Worm (Caenorhabditis elegans) whole organism, L2 larva: ENCODE measurements around the gene F22E5.7.

ENCODE experiments used
- C34F6.9 ChIP-seq: fragments of 150-350 bp; optimal IDR thresholded peaks from 2 replicates; lab custom pipeline; 2014; ENCODE audit warnings: missing biosample characterization, missing genetic modification characterization
- R02D3.7 ChIP-seq: fragments of 150-350 bp; optimal IDR thresholded peaks from 2 replicates; lab custom pipeline; 2014; ENCODE audit warnings: missing biosample characterization, missing genetic modification characterization
- ZK546.5 ChIP-seq: sonication (generic microtip); optimal IDR thresholded peaks from 2 replicates; lab custom pipeline; 2017; ENCODE audit warnings: missing biosample characterization, missing genetic modification characterization
- alr-1 ChIP-seq: fragments of 150-350 bp; optimal IDR thresholded peaks from 2 replicates; lab custom pipeline; 2014; ENCODE audit warnings: missing biosample characterization, missing genetic modification characterization
- aly-2 ChIP-seq: fragments of 150-350 bp; optimal IDR thresholded peaks from 2 replicates; lab custom pipeline; 2014; ENCODE audit warnings: missing biosample characterization, missing genetic modification characterization
- ceh-82 ChIP-seq: fragments of 150-350 bp; optimal IDR thresholded peaks from 2 replicates; lab custom pipeline; 2014; ENCODE audit warnings: missing biosample characterization, missing genetic modification characterization
- crh-2 ChIP-seq: sonication (generic microtip); optimal IDR thresholded peaks from 2 replicates; lab custom pipeline; 2017; ENCODE audit warnings: missing biosample characterization, missing genetic modification characterization
- dmd-4 ChIP-seq: sonication (generic microtip); optimal IDR thresholded peaks from 2 replicates; lab custom pipeline; 2017; ENCODE audit warnings: missing biosample characterization, missing genetic modification characterization
- egl-27 ChIP-seq: sonication (generic microtip); optimal IDR thresholded peaks from 3 replicates; lab custom pipeline; 2017; ENCODE audit warnings: missing biosample characterization, missing genetic modification reagents, missing genetic modification characterization
- elt-1 ChIP-seq: fragments of 150-350 bp; optimal IDR thresholded peaks from 2 replicates; lab custom pipeline; 2014; ENCODE audit warnings: missing biosample characterization, missing genetic modification characterization
- elt-3 ChIP-seq: sonication (generic microtip); optimal IDR thresholded peaks from 2 replicates; lab custom pipeline; 2017; ENCODE audit warnings: missing biosample characterization, missing genetic modification characterization
- fos-1 ChIP-seq: fragments of 150-350 bp; optimal IDR thresholded peaks from 2 replicates; lab custom pipeline; 2014; ENCODE audit warnings: missing biosample characterization, missing genetic modification characterization
- lin-13 ChIP-seq: fragments of 150-350 bp; optimal IDR thresholded peaks from 2 replicates; lab custom pipeline; 2014; ENCODE audit warnings: missing biosample characterization, missing genetic modification reagents, missing genetic modification characterization
- lin-39 ChIP-seq: fragments of 150-350 bp; optimal IDR thresholded peaks from 2 replicates; lab custom pipeline; 2014; ENCODE audit warnings: missing biosample characterization, missing genetic modification reagents, missing genetic modification characterization
- lsy-2 ChIP-seq, 2 experiments: fragments of 150-350 bp in 1 of 2; sonication (generic microtip) in 1 of 2; optimal IDR thresholded peaks; 2 replicates each; lab custom pipeline; 2014 to 2017; ENCODE audit warnings: missing biosample characterization in 2 of 2, missing genetic modification characterization in 2 of 2
- mab-5 ChIP-seq: fragments of 150-350 bp; optimal IDR thresholded peaks from 2 replicates; lab custom pipeline; 2014; ENCODE audit warnings: missing biosample characterization, missing genetic modification characterization
- mbf-1 ChIP-seq: sonication (generic microtip); optimal IDR thresholded peaks from 2 replicates; lab custom pipeline; 2017; ENCODE audit warnings: missing biosample characterization, missing genetic modification characterization
- mdl-1 ChIP-seq, 2 experiments: fragments of 150-350 bp in 1 of 2; sonication (generic microtip) in 1 of 2; optimal IDR thresholded peaks; 2 replicates each; lab custom pipeline; 2017; ENCODE audit warnings: missing biosample characterization in 2 of 2, missing genetic modification characterization in 2 of 2
- nhr-10 ChIP-seq: sonication (generic microtip); optimal IDR thresholded peaks from 2 replicates; lab custom pipeline; 2017; ENCODE audit warnings: missing biosample characterization, missing genetic modification characterization
- nhr-11 ChIP-seq: fragments of 150-350 bp; optimal IDR thresholded peaks from 2 replicates; lab custom pipeline; 2014; ENCODE audit warnings: missing biosample characterization, missing genetic modification characterization
- nhr-12 ChIP-seq: fragments of 150-350 bp; optimal IDR thresholded peaks from 2 replicates; lab custom pipeline; 2014; ENCODE audit warnings: missing biosample characterization, missing genetic modification characterization
- nhr-129 ChIP-seq: fragments of 150-350 bp; optimal IDR thresholded peaks from 2 replicates; lab custom pipeline; 2014; ENCODE audit warnings: missing biosample characterization, missing genetic modification characterization
- nhr-21 ChIP-seq: fragments of 150-350 bp; optimal IDR thresholded peaks from 2 replicates; lab custom pipeline; 2014; ENCODE audit warnings: missing biosample characterization, missing genetic modification characterization
- nhr-23 ChIP-seq: fragments of 150-350 bp; optimal IDR thresholded peaks from 2 replicates; lab custom pipeline; 2014; ENCODE audit warnings: missing biosample characterization, missing genetic modification reagents, missing genetic modification characterization
- nhr-237 ChIP-seq: fragments of 150-350 bp; optimal IDR thresholded peaks from 2 replicates; lab custom pipeline; 2014; ENCODE audit warnings: missing biosample characterization, missing genetic modification characterization
- nhr-77 ChIP-seq: fragments of 150-350 bp; optimal IDR thresholded peaks from 2 replicates; lab custom pipeline; 2014; ENCODE audit warnings: missing biosample characterization, missing genetic modification characterization
- sem-4 ChIP-seq: fragments of 150-350 bp; optimal IDR thresholded peaks from 2 replicates; lab custom pipeline; 2014; ENCODE audit warnings: missing biosample characterization, missing genetic modification reagents, missing genetic modification characterization
- skn-1 ChIP-seq: sonication (generic microtip); optimal IDR thresholded peaks from 2 replicates; lab custom pipeline; 2017; ENCODE audit warnings: missing biosample characterization, missing genetic modification characterization
- sma-9 ChIP-seq, 2 experiments: fragments of 150-350 bp in 1 of 2; sonication (generic microtip) in 1 of 2; optimal IDR thresholded peaks; 2 replicates each; lab custom pipeline; 2014 to 2016; ENCODE audit warnings: missing genetic modification characterization in 2 of 2, mild to moderate bottlenecking in 1 of 2, missing biosample characterization in 1 of 2, missing compliant biosample characterization in 1 of 2, missing genetic modification reagents in 1 of 2, moderate library complexity in 1 of 2
- snpc-4 ChIP-seq: fragments of 150-350 bp; optimal IDR thresholded peaks from 2 replicates; lab custom pipeline; 2014; ENCODE audit warnings: missing biosample characterization, missing genetic modification characterization
- unc-55 ChIP-seq: fragments of 150-350 bp; sonication (generic microtip); optimal IDR thresholded peaks from 3 replicates; lab custom pipeline; 2014; ENCODE audit warnings: missing biosample characterization, missing genetic modification reagents, missing genetic modification characterization
- unc-62 ChIP-seq: fragments of 150-350 bp; optimal IDR thresholded peaks from 2 replicates; lab custom pipeline; 2014; ENCODE audit warnings: missing biosample characterization, missing genetic modification reagents, missing genetic modification characterization
- ztf-1 ChIP-seq: fragments of 200-800 bp; sonication (Bioruptor generic); conservative IDR thresholded peaks from 2 replicates; pipeline ENCODE4 v1.3.6; 2022; ENCODE audit warnings: missing genetic modification characterization, missing compliant biosample characterization
- ztf-11 ChIP-seq: sonication (generic microtip); optimal IDR thresholded peaks from 2 replicates; lab custom pipeline; 2017; ENCODE audit warnings: missing biosample characterization, missing genetic modification characterization
- ztf-4 ChIP-seq: fragments of 150-350 bp; optimal IDR thresholded peaks from 2 replicates; lab custom pipeline; 2014; ENCODE audit warnings: missing biosample characterization, missing genetic modification characterization

The F22E5.7 gene

ce11 chrII:2627154-2627799 is 14.6 kb upstream of the F22E5.7 start, which contains the start of gene sri-71:
Gene sri-71 (plus strand): TSS chrII:2627749.
- no peak for TF ChIP-seq fos-1 (tag; lab: Kevin White, UChicago)
- no peak for TF ChIP-seq alr-1
- no peak for TF ChIP-seq C34F6.9 (tag; lab: Kevin White, UChicago)
- TF ChIP-seq snpc-4, result no peak
- no peak for TF ChIP-seq sma-9 (GFP tag; optimal IDR thresholded peaks at IDR 0.05; lab: Kevin White, UChicago)
- no peak for TF ChIP-seq sma-9 (tag; optimal IDR thresholded peaks at IDR 0.05; lab: Kevin White, UChicago)
- no peak for TF ChIP-seq nhr-10 (tag; lab: Kevin White, UChicago)
- TF ChIP-seq skn-1, result no peak
- no peak for TF ChIP-seq crh-2
- TF ChIP-seq nhr-129 (tag; lab: Kevin White, UChicago), result no peak
- no peak for TF ChIP-seq ZK546.5 (tag; lab: Kevin White, UChicago)
- no peak for TF ChIP-seq R02D3.7 (tag; lab: Kevin White, UChicago)
- no peak for TF ChIP-seq unc-62
- TF ChIP-seq ztf-4 (tag; lab: Kevin White, UChicago), result no peak
- TF ChIP-seq unc-55 (GFP tag; lab: Kevin White, UChicago), result no peak
- TF ChIP-seq ceh-82 (tag; lab: Kevin White, UChicago), result no peak
- no peak for TF ChIP-seq elt-1 (tag; lab: Kevin White, UChicago)

- TF ChIP-seq nhr-21 (tag; lab: Kevin White, UChicago), result no peak
- TF ChIP-seq nhr-11 (tag; lab: Kevin White, UChicago), result no peak
- TF ChIP-seq nhr-237 (tag; lab: Kevin White, UChicago), result no peak
- TF ChIP-seq alr-1, result no peak
- no peak for TF ChIP-seq ztf-11 (tag; lab: Kevin White, UChicago)
- no peak for TF ChIP-seq nhr-77
- TF ChIP-seq unc-62, result no peak
- TF ChIP-seq dmd-4, result no peak
- TF ChIP-seq lin-39 (tag; lab: Kevin White, UChicago), result no peak
Measured at ce11 chrII:2628401-2628800, 13.5 kb upstream of the F22E5.7 start.

ce11 chrII:2629270-2629669 is 12.6 kb upstream of the F22E5.7 start, which contains the start of gene sri-37:
Gene sri-37 (plus strand): TSS chrII:2629570.
- TF ChIP-seq lin-13, result no peak
- TF ChIP-seq ztf-1 (GFP tag; lab: Robert Waterston, UW), result no peak
- no peak for TF ChIP-seq nhr-129 (tag; lab: Kevin White, UChicago)
- TF ChIP-seq snpc-4, result no peak
- no peak for TF ChIP-seq nhr-23 (tag; lab: Kevin White, UChicago)
- no peak for TF ChIP-seq elt-1 (tag; lab: Kevin White, UChicago)
- TF ChIP-seq unc-55 (GFP tag; lab: Kevin White, UChicago), result no peak
- TF ChIP-seq ztf-11 (tag; lab: Kevin White, UChicago), result no peak
- TF ChIP-seq nhr-11 (tag; lab: Kevin White, UChicago), result no peak
- no peak for TF ChIP-seq nhr-77
- no peak for TF ChIP-seq mbf-1 (tag; lab: Kevin White, UChicago)
- no peak for TF ChIP-seq R02D3.7 (tag; lab: Kevin White, UChicago)
- no peak for TF ChIP-seq sem-4 (tag; lab: Kevin White, UChicago)
- no peak for TF ChIP-seq mab-5 (tag; lab: Kevin White, UChicago)
- no peak for TF ChIP-seq egl-27 (tag; lab: Kevin White, UChicago)
- no peak for TF ChIP-seq mdl-1 (tag; optimal IDR thresholded peaks at IDR 0.05; lab: Kevin White, UChicago)
- TF ChIP-seq aly-2, result no peak

ce11 chrII:2631169-2631568 is 10.7 kb upstream of the F22E5.7 start, which contains the start of gene D2062.1:
Gene D2062.1 (plus strand): TSS chrII:2631469.
- TF ChIP-seq ztf-1 (GFP tag; lab: Robert Waterston, UW) (no peak), C34F6.9 (tag; lab: Kevin White, UChicago) (no peak), nhr-12 (tag; lab: Kevin White, UChicago) (no peak), nhr-237 (tag; lab: Kevin White, UChicago) (no peak), lsy-2 (tag; optimal IDR thresholded peaks at IDR 0.05; lab: Kevin White, UChicago) (no peak), elt-3 (tag; lab: Kevin White, UChicago) (no peak), unc-62 (no peak)
